Worm (Caenorhabditis elegans): ENCODE measurements around the gene F58B4.7.

F58B4.7 gene

DNA sequence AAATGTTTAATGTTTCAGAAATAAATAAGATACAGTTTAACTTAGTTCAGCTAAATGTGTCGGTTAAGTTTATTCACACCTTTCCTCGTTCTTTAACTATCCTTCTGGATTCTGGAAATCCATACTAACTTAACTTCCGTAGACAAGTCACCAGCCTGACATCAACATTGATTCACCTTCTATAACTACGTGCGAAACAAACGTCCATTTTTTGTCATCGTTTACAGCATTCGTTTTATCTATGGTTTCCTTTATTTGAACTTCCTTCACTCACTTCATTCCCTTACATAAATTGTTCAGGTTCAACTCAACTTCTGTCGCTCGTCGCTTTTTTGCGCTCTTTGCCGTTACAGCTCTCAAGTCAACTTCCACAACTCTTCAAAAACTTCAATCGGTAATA lies 18.0 kb upstream of the F58B4.7 start, which contains the start of gene F17C11.26:
Gene F17C11.26 (plus strand): TSS at position 301 of the 400 bp plus-strand sequence.
- TF ChIP-seq zim-3 (tag; optimal IDR thresholded peaks at IDR 0.05), result no peak
- no peak for TF ChIP-seq cebp-2 (GFP tag; IDR thresholded peaks at IDR 0.05)
- no peak for TF ChIP-seq mxl-1 (tag; optimal IDR thresholded peaks at IDR 0.05)
- no peak for TF ChIP-seq F37B4.10 (GFP tag; IDR thresholded peaks at IDR 0.05)
- TF ChIP-seq Y79H2A.3 (GFP tag; conservative IDR thresholded peaks at IDR 0.05), result no peak
- peak; percentile 62 for TF ChIP-seq ama-1 (optimal IDR thresholded peaks at IDR 0.05)
- TF ChIP-seq ama-1 (GFP tag; optimal IDR thresholded peaks at IDR 0.05), result no peak
- no peak for TF ChIP-seq T26A5.8 (tag; optimal IDR thresholded peaks at IDR 0.05)
- no peak for TF ChIP-seq gei-17 (GFP tag; optimal IDR thresholded peaks at IDR 0.05)

ce11 chrV:10940571-10940991 lies 17.5 kb upstream of the F58B4.7 start:
- TF ChIP-seq akir-1 (GFP tag; optimal IDR thresholded peaks at IDR 0.05), result no peak
- peak; percentile 8; the same call in 1 of the 2 replicates for TF ChIP-seq mcd-1 (GFP tag; IDR thresholded peaks at IDR 0.05)
- TF ChIP-seq let-607 (tag; optimal IDR thresholded peaks at IDR 0.05), result peak in 1 of 2 experiments; percentile 53
- TF ChIP-seq hlh-12 (tag; optimal IDR thresholded peaks at IDR 0.05), result no peak
- TF ChIP-seq nhr-120 (GFP tag; IDR thresholded peaks at IDR 0.05), result no peak
- no peak for TF ChIP-seq die-1 (tag; optimal IDR thresholded peaks at IDR 0.05)
- no peak for TF ChIP-seq snpc-4 (GFP tag; optimal IDR thresholded peaks at IDR 0.05)
- TF ChIP-seq snpc-4 (tag; optimal IDR thresholded peaks at IDR 0.05), result peak in 2 of 4 experiments; percentile 31 to 51
- TF ChIP-seq B0035.1 (tag; optimal IDR thresholded peaks at IDR 0.05), result no peak
- no peak for TF ChIP-seq lin-54 (GFP tag; optimal IDR thresholded peaks at IDR 0.05)
- no peak for TF ChIP-seq nhr-179 (tag; optimal IDR thresholded peaks at IDR 0.05)
- TF ChIP-seq attf-5 (GFP tag; optimal IDR thresholded peaks at IDR 0.05), result peak; percentile 73
- peak; percentile 80 for TF ChIP-seq ztf-22 (GFP tag; optimal IDR thresholded peaks at IDR 0.05)
- TF ChIP-seq ztf-28 (GFP tag; IDR thresholded peaks at IDR 0.05), result no peak
- TF ChIP-seq tlf-1 (GFP tag; optimal IDR thresholded peaks at IDR 0.05), result peak; percentile 42
- TF ChIP-seq B0019.2 (GFP tag; conservative IDR thresholded peaks at IDR 0.05), result no peak
- peak; percentile 52 for TF ChIP-seq ceh-27 (GFP tag; optimal IDR thresholded peaks at IDR 0.05)
- no peak for TF ChIP-seq ztf-3 (GFP tag; optimal IDR thresholded peaks at IDR 0.05)
- TF ChIP-seq nhr-80 (tag; optimal IDR thresholded peaks at IDR 0.05), result peak; percentile 96
- TF ChIP-seq K11D2.4 (GFP tag; IDR thresholded peaks at IDR 0.05), result no peak
- no peak for TF ChIP-seq madf-3 (GFP tag; IDR thresholded peaks at IDR 0.05)
- no peak for TF ChIP-seq C06A6.2 (GFP tag; conservative IDR thresholded peaks at IDR 0.05)
- TF ChIP-seq athp-1 (tag; optimal IDR thresholded peaks at IDR 0.05), result no peak
- peak; percentile 31; the same call in 1 of the 2 replicates for TF ChIP-seq pbrm-1 (GFP tag; IDR thresholded peaks at IDR 0.05)
- no peak for TF ChIP-seq him-1 (tag; optimal IDR thresholded peaks at IDR 0.05)
- peak; percentile 71 for TF ChIP-seq egl-44 (GFP tag; IDR thresholded peaks at IDR 0.05)
- TF ChIP-seq ekl-4 (GFP tag; IDR thresholded peaks at IDR 0.05), result no peak
- peak; percentile 4 for TF ChIP-seq tbp1 (GFP tag; optimal IDR thresholded peaks at IDR 0.05)
- TF ChIP-seq snpc-3.4 (tag; optimal IDR thresholded peaks at IDR 0.05), result no peak
- TF ChIP-seq T26A5.8 (tag; optimal IDR thresholded peaks at IDR 0.05), result no peak
- no peak for TF ChIP-seq mel-28 (tag; optimal IDR thresholded peaks at IDR 0.05; ENCODE audit: borderline replicate concordance)
- TF ChIP-seq ztf-26 (tag; optimal IDR thresholded peaks at IDR 0.05), result no peak
- TF ChIP-seq rcor-1 (GFP tag; IDR thresholded peaks at IDR 0.05), result no peak
- TF ChIP-seq nfya-1 (tag; optimal IDR thresholded peaks at IDR 0.05; ENCODE audit: borderline replicate concordance, insufficient read depth), result no peak
- TF ChIP-seq F33H1.4 (GFP tag; IDR thresholded peaks at IDR 0.05), result no peak
- TF ChIP-seq Y56A3A.18 (GFP tag; IDR thresholded peaks at IDR 0.05), result no peak
- no peak for TF ChIP-seq attf-6 (GFP tag; IDR thresholded peaks at IDR 0.05)
- TF ChIP-seq Y95B8A.8 (GFP tag; IDR thresholded peaks at IDR 0.05), result no peak
- peak; percentile 19 for TF ChIP-seq F23B12.7 (tag; optimal IDR thresholded peaks at IDR 0.05; ENCODE audit: insufficient read depth)
- no peak for TF ChIP-seq F37B4.10 (GFP tag; IDR thresholded peaks at IDR 0.05)
- no peak for TF ChIP-seq F22D6.2 (tag; optimal IDR thresholded peaks at IDR 0.05)

Data from whole organism, young adult.